Worm (Caenorhabditis elegans) whole organism, L4 larva: Measurements from ENCODE around the gene R08C7.8.

ENCODE experiments used
- D1046.2 ChIP-seq: fragments of 200-800 bp; sonication (Bioruptor generic); IDR thresholded peaks from 2 replicates; pipeline ENCODE4 v1.3.6; 2022; ENCODE audit warnings: missing genetic modification characterization, missing compliant biosample characterization
- F10B5.3 ChIP-seq: sonication (generic microtip); optimal IDR thresholded peaks from 2 replicates; lab custom pipeline; 2016; ENCODE audit warnings: mild to moderate bottlenecking, missing genetic modification characterization, missing compliant biosample characterization
- R02D3.7 ChIP-seq: fragments of 150-350 bp; sonication (generic microtip); optimal IDR thresholded peaks from 3 replicates; lab custom pipeline; 2014; ENCODE audit warnings: missing biosample characterization, missing genetic modification characterization
- T20F7.1 ChIP-seq: fragments of 200-800 bp; sonication (Bioruptor generic); optimal IDR thresholded peaks from 2 replicates; lab custom pipeline; 2018; ENCODE audit warnings: mild to moderate bottlenecking, missing genetic modification characterization, missing compliant biosample characterization
- T26A8.4 ChIP-seq: fragments of 200-800 bp; sonication (Bioruptor generic); IDR thresholded peaks from 2 replicates; pipeline ENCODE4 v1.3.6; 2022; ENCODE audit warnings: missing genetic modification characterization, missing compliant biosample characterization
- Y105C5A.15 ChIP-seq: fragments of 200-800 bp; sonication (Bioruptor generic); IDR thresholded peaks from 2 replicates; pipeline ENCODE4 v1.3.6; 2022; ENCODE audit warnings: missing genetic modification characterization, missing compliant biosample characterization
- Y48G9A.11 ChIP-seq: fragments of 200-800 bp; sonication (Bioruptor generic); IDR thresholded peaks from 2 replicates; pipeline ENCODE4 v1.3.6; 2022; ENCODE audit warnings: missing genetic modification reagents, missing genetic modification characterization, missing compliant biosample characterization
- Y75B8A.6 ChIP-seq: fragments of 200-800 bp; sonication (Bioruptor generic); IDR thresholded peaks from 2 replicates; pipeline ENCODE4 v1.3.6; 2022; ENCODE audit warnings: missing genetic modification reagents, missing genetic modification characterization, missing compliant biosample characterization
- aha-1 ChIP-seq: fragments of 150-350 bp; peaks from one replicate; lab custom pipeline; 2014; ENCODE audit warnings: missing biosample characterization, missing genetic modification characterization
- aly-2 ChIP-seq: sonication (generic microtip); optimal IDR thresholded peaks from 2 replicates; lab custom pipeline; 2018; ENCODE audit warnings: missing biosample characterization, missing genetic modification characterization
- ceh-20 ChIP-seq: fragments of 200-800 bp; sonication (Bioruptor generic); IDR thresholded peaks from 2 replicates; pipeline ENCODE4 v1.3.6; 2022; ENCODE audit warnings: missing genetic modification reagents, missing genetic modification characterization, missing compliant biosample characterization
- ceh-28 ChIP-seq: fragments of 150-350 bp; optimal IDR thresholded peaks from 2 replicates; lab custom pipeline; 2014; ENCODE audit warnings: missing biosample characterization, missing genetic modification reagents, missing genetic modification characterization
- ceh-32 ChIP-seq: sonication (generic microtip); optimal IDR thresholded peaks from 2 replicates; lab custom pipeline; 2016; ENCODE audit warnings: mild to moderate bottlenecking, missing genetic modification characterization, missing compliant biosample characterization; ENCODE audit not compliant: poor library complexity
- ceh-62 ChIP-seq: sonication (generic microtip); optimal IDR thresholded peaks from 2 replicates; lab custom pipeline; 2017; ENCODE audit warnings: missing biosample characterization, missing genetic modification characterization
- ces-1 ChIP-seq: fragments of 150-350 bp; sonication (generic microtip); optimal IDR thresholded peaks from 4 replicates; lab custom pipeline; 2014; ENCODE audit warnings: missing biosample characterization, missing genetic modification reagents, missing genetic modification characterization
- ctbp-1 ChIP-seq: fragments of 200-800 bp; sonication (Bioruptor generic); IDR thresholded peaks from 2 replicates; pipeline ENCODE4 v1.3.6; 2022; ENCODE audit warnings: missing genetic modification reagents, missing genetic modification characterization, missing compliant biosample characterization
- daf-12 ChIP-seq: fragments of 150-350 bp; optimal IDR thresholded peaks from 2 replicates; lab custom pipeline; 2014; ENCODE audit warnings: missing biosample characterization, missing genetic modification reagents, missing genetic modification characterization
- daf-16 ChIP-seq, 3 experiments: sonication (generic microtip); optimal IDR thresholded peaks; 2 replicates each; lab custom pipeline; 2016 to 2017; ENCODE audit warnings: missing genetic modification characterization in 3 of 3, missing genetic modification reagents in 3 of 3, mild to moderate bottlenecking in 2 of 3, missing compliant biosample characterization in 2 of 3, missing biosample characterization in 1 of 3, moderate library complexity in 1 of 3
- daf-8 ChIP-seq: fragments of 200-800 bp; sonication (Bioruptor generic); IDR thresholded peaks from 2 replicates; pipeline ENCODE4 v1.3.6; 2022; ENCODE audit warnings: missing genetic modification characterization, missing compliant biosample characterization
- dmd-8 ChIP-seq: fragments of 200-800 bp; sonication (Bioruptor generic); IDR thresholded peaks from 2 replicates; pipeline ENCODE4 v1.3.6; 2022; ENCODE audit warnings: missing genetic modification characterization, missing compliant biosample characterization
- dmd-9 ChIP-seq: fragments of 200-800 bp; sonication (Bioruptor generic); IDR thresholded peaks from 2 replicates; pipeline ENCODE4 v1.3.6; 2022; ENCODE audit warnings: missing genetic modification reagents, missing genetic modification characterization, missing compliant biosample characterization
- duxl-1 ChIP-seq: sonication (generic microtip); optimal IDR thresholded peaks from 2 replicates; lab custom pipeline; 2016; ENCODE audit warnings: mild to moderate bottlenecking, missing genetic modification characterization, moderate library complexity, missing compliant biosample characterization; ENCODE audit not compliant: poor library complexity
- egl-27 ChIP-seq: sonication (generic microtip); optimal IDR thresholded peaks from 3 replicates; lab custom pipeline; 2017; ENCODE audit warnings: missing biosample characterization, missing genetic modification reagents, missing genetic modification characterization
- egl-43 ChIP-seq: fragments of 200-800 bp; sonication (Bioruptor generic); IDR thresholded peaks from 2 replicates; pipeline ENCODE4 v1.3.6; 2022; ENCODE audit warnings: missing genetic modification reagents, missing genetic modification characterization, missing compliant biosample characterization
- hif-1 ChIP-seq, 2 experiments: sonication (generic microtip); optimal IDR thresholded peaks; 2 replicates each; lab custom pipeline; 2016 to 2017; ENCODE audit warnings: missing compliant biosample characterization in 2 of 2, missing genetic modification characterization in 2 of 2, missing genetic modification reagents in 2 of 2, missing genotype in 2 of 2, mild to moderate bottlenecking in 1 of 2
- hlh-30 ChIP-seq: sonication (generic microtip); optimal IDR thresholded peaks from 2 replicates; lab custom pipeline; 2017; ENCODE audit warnings: antibody characterized with exemption, mild to moderate bottlenecking, missing genetic modification characterization, missing compliant biosample characterization; ENCODE audit not compliant: insufficient read depth
- jun-1 ChIP-seq: fragments of 150-350 bp; optimal IDR thresholded peaks from 2 replicates; lab custom pipeline; 2014; ENCODE audit warnings: missing biosample characterization, missing genetic modification reagents, missing genetic modification characterization
- lim-7 ChIP-seq: fragments of 200-800 bp; sonication (Bioruptor generic); IDR thresholded peaks from 2 replicates; pipeline ENCODE4 v1.3.6; 2022; ENCODE audit warnings: missing genetic modification characterization, missing compliant biosample characterization
- lin-1 ChIP-seq: fragments of 200-800 bp; sonication (Bioruptor generic); IDR thresholded peaks from 2 replicates; pipeline ENCODE4 v1.3.6; 2022; ENCODE audit warnings: missing genetic modification reagents, missing genetic modification characterization, missing compliant biosample characterization
- lin-15B ChIP-seq: fragments of 150-350 bp; sonication (generic microtip); optimal IDR thresholded peaks from 3 replicates; lab custom pipeline; 2014; ENCODE audit warnings: missing biosample characterization, missing genetic modification characterization
- lin-29 ChIP-seq: fragments of 200-800 bp; sonication (Bioruptor generic); IDR thresholded peaks from 2 replicates; pipeline ENCODE4 v1.3.6; 2022; ENCODE audit warnings: missing genetic modification reagents, missing genetic modification characterization, missing compliant biosample characterization
- lsy-2 ChIP-seq, 2 experiments: fragments of 150-350 bp in 1 of 2; sonication (generic microtip) in 1 of 2; optimal IDR thresholded peaks; 2 replicates each; lab custom pipeline; 2014 to 2017; ENCODE audit warnings: missing biosample characterization in 2 of 2, missing genetic modification characterization in 2 of 2
- madf-5 ChIP-seq, 2 experiments: fragments of 200-800 bp; sonication (Bioruptor generic); IDR thresholded peaks; 2 replicates each; pipeline ENCODE4 v1.3.6; 2022; ENCODE audit warnings: missing compliant biosample characterization in 2 of 2, missing genetic modification characterization in 2 of 2
- mdt-29 ChIP-seq: fragments of 200-800 bp; sonication (Bioruptor generic); IDR thresholded peaks from 2 replicates; pipeline ENCODE4 v1.3.6; 2022; ENCODE audit warnings: missing genetic modification reagents, missing genetic modification characterization, missing compliant biosample characterization
- mep-1 ChIP-seq: fragments of 150-350 bp; sonication (generic microtip); optimal IDR thresholded peaks from 3 replicates; lab custom pipeline; 2014; ENCODE audit warnings: missing biosample characterization, missing genetic modification characterization
- nhr-11 ChIP-seq: fragments of 150-350 bp; optimal IDR thresholded peaks from 2 replicates; lab custom pipeline; 2014; ENCODE audit warnings: missing biosample characterization, missing genetic modification characterization
- nhr-237 ChIP-seq: sonication (generic microtip); optimal IDR thresholded peaks from 2 replicates; lab custom pipeline; 2017; ENCODE audit warnings: missing biosample characterization, missing genetic modification characterization
- nhr-25 ChIP-seq: sonication (generic microtip); optimal IDR thresholded peaks from 2 replicates; lab custom pipeline; 2017; ENCODE audit warnings: missing genetic modification characterization, mild to moderate bottlenecking, missing compliant biosample characterization, antibody characterized with exemption, moderate library complexity, borderline replicate concordance; ENCODE audit not compliant: insufficient read depth
- nhr-76 ChIP-seq: fragments of 150-350 bp; optimal IDR thresholded peaks from 2 replicates; lab custom pipeline; 2014; ENCODE audit warnings: missing biosample characterization, missing genetic modification characterization
- pha-4 ChIP-seq, 2 experiments: fragments of 150-350 bp in 1 of 2; fragments of 200-800 bp in 1 of 2; sonication (Bioruptor generic) in 1 of 2; IDR thresholded peaks in 1 of 2; optimal IDR thresholded peaks in 1 of 2; 2 replicates each; pipeline versions ENCODE4 v1.3.6 to Lab custom; 2014 to 2022; ENCODE audit warnings: missing genetic modification characterization in 2 of 2, missing genetic modification reagents in 2 of 2, missing biosample characterization in 1 of 2, missing compliant biosample characterization in 1 of 2
- pqm-1 ChIP-seq: sonication (generic microtip); optimal IDR thresholded peaks from 2 replicates; lab custom pipeline; 2017; ENCODE audit warnings: missing biosample characterization, missing genetic modification characterization
- rbr-2 ChIP-seq: sonication (generic microtip); optimal IDR thresholded peaks from 2 replicates; lab custom pipeline; 2016; ENCODE audit warnings: missing genotype, missing genetic modification characterization, missing compliant biosample characterization
- sdz-12 ChIP-seq: fragments of 200-800 bp; sonication (Bioruptor generic); optimal IDR thresholded peaks from 2 replicates; lab custom pipeline; 2018; ENCODE audit warnings: mild to moderate bottlenecking, missing genetic modification characterization, missing compliant biosample characterization
- set-16 ChIP-seq: fragments of 200-800 bp; sonication (Bioruptor generic); IDR thresholded peaks from 2 replicates; pipeline ENCODE4 v1.3.6; 2022; ENCODE audit warnings: missing genetic modification reagents, missing genetic modification characterization, missing compliant biosample characterization
- skn-1 ChIP-seq: fragments of 150-350 bp; optimal IDR thresholded peaks from 2 replicates; lab custom pipeline; 2014; ENCODE audit warnings: missing biosample characterization, missing genetic modification characterization
- tag-97 ChIP-seq: fragments of 200-800 bp; sonication (Bioruptor generic); IDR thresholded peaks from 2 replicates; pipeline ENCODE4 v1.3.6; 2022; ENCODE audit warnings: missing genetic modification characterization, missing compliant biosample characterization
- zag-1 ChIP-seq: fragments of 150-350 bp; optimal IDR thresholded peaks from 2 replicates; lab custom pipeline; 2014; ENCODE audit warnings: missing biosample characterization, missing genetic modification characterization
- zip-2 ChIP-seq: fragments of 150-350 bp; optimal IDR thresholded peaks from 2 replicates; lab custom pipeline; 2014; ENCODE audit warnings: missing biosample characterization, missing genetic modification characterization

R08C7.8 gene

ce11 chrIV:4400350-4401326 is 33.7 kb downstream of the R08C7.8 start, which contains the start of gene Y24D9A.6 (continued):
- TF ChIP-seq duxl-1 (no peak), ceh-62 (tag; lab: Kevin White, UChicago) (no peak), lsy-2 (tag; optimal IDR thresholded peaks at IDR 0.05; lab: Kevin White, UChicago) (peak in 1 of 2 experiments; percentile 61), egl-27 (tag; lab: Kevin White, UChicago) (no peak), T26A8.4 (GFP tag; lab: Robert Waterston, UW) (0 out of 2 replicates have a peak, but pooled peaks have one; percentile 24), ces-1 (GFP tag; lab: Kevin White, UChicago) (no peak), D1046.2 (GFP tag; lab: Robert Waterston, UW) (no peak), daf-12 (tag; lab: Kevin White, UChicago) (no peak), sdz-12 (GFP tag; lab: Kevin White, UChicago) (no peak), ceh-32 (no peak), daf-8 (no peak), lim-7 (GFP tag; lab: Robert Waterston, UW) (no peak), daf-16 (GFP tag; optimal IDR thresholded peaks at IDR 0.05; lab: Kevin White, UChicago) (no peak), daf-16 (tag; optimal IDR thresholded peaks at IDR 0.05; lab: Kevin White, UChicago) (peak; percentile 3), aha-1 (tag; lab: Kevin White, UChicago) (peak; percentile 79), mdt-29 (GFP tag; lab: Robert Waterston, UW) (no peak; the same call in 1 of the 2 replicates), nhr-11 (tag; lab: Kevin White, UChicago) (no peak), hif-1 (tag; optimal IDR thresholded peaks at IDR 0.05; lab: Kevin White, UChicago) (peak; percentile 8 to 61), T20F7.1 (no peak), mep-1 (tag; lab: Kevin White, UChicago) (peak; percentile 58), tag-97 (GFP tag; lab: Robert Waterston, UW) (no peak), ceh-20 (peak; percentile 69; the same call in 1 of the 2 replicates), zip-2 (tag; lab: Kevin White, UChicago) (no peak), nhr-76 (tag; lab: Kevin White, UChicago) (no peak), ctbp-1 (GFP tag; lab: Robert Waterston, UW) (no peak), Y75B8A.6 (GFP tag; lab: Robert Waterston, UW) (no peak), lin-15B (tag; lab: Kevin White, UChicago) (no peak), R02D3.7 (tag; lab: Kevin White, UChicago) (no peak), Y105C5A.15 (GFP tag; lab: Robert Waterston, UW) (no peak), ceh-28 (tag; lab: Kevin White, UChicago) (peak; percentile 56), jun-1 (tag; lab: Kevin White, UChicago) (no peak), nhr-25 (tag; lab: Kevin White, UChicago) (peak; percentile 91), zag-1 (tag; lab: Kevin White, UChicago) (no peak), dmd-8 (GFP tag; lab: Robert Waterston, UW) (0 out of 2 replicates have a peak, but pooled peaks have one; percentile 24), lin-29 (0 out of 2 replicates have a peak, but pooled peaks have one; percentile 41), hlh-30 (peak; percentile 77), pqm-1 (tag; lab: Kevin White, UChicago) (no peak), pha-4 (GFP tag; IDR thresholded peaks at IDR 0.05; lab: Robert Waterston, UW) (peak; percentile 28; the same call in 1 of the 2 replicates), pha-4 (tag; optimal IDR thresholded peaks at IDR 0.05; lab: Kevin White, UChicago) (no peak), Y48G9A.11 (GFP tag; lab: Robert Waterston, UW) (no peak), madf-5 (GFP tag; IDR thresholded peaks at IDR 0.05; lab: Robert Waterston, UW) (no peak), lin-1 (GFP tag; lab: Robert Waterston, UW) (no peak), F10B5.3 (tag; lab: Kevin White, UChicago) (no peak), aly-2 (no peak), rbr-2 (tag; lab: Kevin White, UChicago) (no peak), egl-43 (GFP tag; lab: Robert Waterston, UW) (no peak), nhr-237 (tag; lab: Kevin White, UChicago) (no peak), skn-1 (tag; lab: Kevin White, UChicago) (no peak), set-16 (GFP tag; lab: Robert Waterston, UW) (peak; percentile 81), dmd-9 (GFP tag; lab: Robert Waterston, UW) (no peak)
